Fruit fly (Drosophila melanogaster) whole organism, embryonic: ENCODE measurements around the gene Or7a.

Experiments used
- Abd-B ChIP-seq: fragments of 200-800 bp; sonication (Bioruptor generic); optimal IDR thresholded peaks from 2 replicates; lab custom pipeline; 2018; ENCODE audit warnings: missing biosample characterization, mild to moderate bottlenecking, missing genetic modification characterization, moderate library complexity
- CG10147 ChIP-seq: fragments of 200-800 bp; sonication (Bioruptor generic); optimal IDR thresholded peaks from 2 replicates; lab custom pipeline; 2019; ENCODE audit warnings: missing biosample characterization, mild to moderate bottlenecking, missing genetic modification characterization, moderate library complexity
- CG12071 ChIP-seq: fragments of 200-800 bp; sonication (Bioruptor generic); optimal IDR thresholded peaks from 3 replicates; lab custom pipeline; 2018; ENCODE audit warnings: missing biosample characterization, mild to moderate bottlenecking, missing genetic modification characterization
- CG14710 ChIP-seq: fragments of 200-800 bp; sonication (Bioruptor generic); optimal IDR thresholded peaks from 3 replicates; lab custom pipeline; 2019; ENCODE audit warnings: missing biosample characterization, mild to moderate bottlenecking, missing genetic modification characterization, moderate library complexity
- CG15601 ChIP-seq: fragments of 200-800 bp; sonication (Bioruptor generic); optimal IDR thresholded peaks from 3 replicates; lab custom pipeline; 2019; ENCODE audit warnings: missing biosample characterization, mild to moderate bottlenecking, missing genetic modification characterization, moderate library complexity
- CG1602 ChIP-seq: fragments of 200-800 bp; sonication (Bioruptor generic); optimal IDR thresholded peaks from 3 replicates; lab custom pipeline; 2016; ENCODE audit warnings: missing biosample characterization, missing genetic modification characterization
- CG3281 ChIP-seq: fragments of 200-800 bp; sonication (Bioruptor generic); optimal IDR thresholded peaks from 3 replicates; lab custom pipeline; 2017; ENCODE audit warnings: missing biosample characterization, mild to moderate bottlenecking, missing genetic modification characterization
- CG33213 ChIP-seq: fragments of 200-800 bp; sonication (Bioruptor generic); optimal IDR thresholded peaks from 3 replicates; lab custom pipeline; 2016; ENCODE audit warnings: missing biosample characterization, missing genetic modification characterization
- CG3847 ChIP-seq: fragments of 200-800 bp; sonication (Bioruptor generic); IDR thresholded peaks from 2 replicates; pipeline ENCODE4 v1.3.6; 2022; ENCODE audit warnings: missing biosample characterization, missing genetic modification characterization
- CG4730 ChIP-seq: fragments of 200-800 bp; sonication (Bioruptor generic); IDR thresholded peaks from 2 replicates; pipeline ENCODE4 v1.3.6; 2022; ENCODE audit warnings: missing biosample characterization, missing genetic modification characterization
- CG4854 ChIP-seq: fragments of 200-800 bp; sonication (Bioruptor generic); optimal IDR thresholded peaks from 2 replicates; lab custom pipeline; 2016; ENCODE audit warnings: missing biosample characterization, missing genetic modification characterization, inconsistent platforms
- CG6791 ChIP-seq: fragments of 200-800 bp; sonication (Bioruptor generic); IDR thresholded peaks from 3 replicates; pipeline ENCODE4 v1.3.6; 2022; ENCODE audit warnings: missing biosample characterization, missing genetic modification characterization; ENCODE audit not compliant: partially characterized antibody
- CG7987 ChIP-seq: fragments of 200-800 bp; sonication (Bioruptor generic); optimal IDR thresholded peaks from 2 replicates; lab custom pipeline; 2018; ENCODE audit warnings: missing biosample characterization, mild to moderate bottlenecking, missing genetic modification characterization, moderate library complexity
- CG8924 ChIP-seq: fragments of 200-800 bp; optimal IDR thresholded peaks from 3 replicates; lab custom pipeline; 2019; ENCODE audit warnings: missing biosample characterization, mild to moderate bottlenecking, missing genetic modification characterization, moderate library complexity
- CG9817 ChIP-seq: fragments of 200-800 bp; sonication (Bioruptor generic); optimal IDR thresholded peaks from 2 replicates; lab custom pipeline; 2018; ENCODE audit warnings: missing biosample characterization, mild to moderate bottlenecking, missing genetic modification characterization, moderate library complexity
- CTCF ChIP-seq: fragments of 200-800 bp; sonication (Bioruptor generic); optimal IDR thresholded peaks from 2 replicates; lab custom pipeline; 2017; ENCODE audit warnings: missing biosample characterization, mild to moderate bottlenecking, missing genetic modification characterization, moderate library complexity
- D19A ChIP-seq: fragments of 200-800 bp; optimal IDR thresholded peaks from 3 replicates; lab custom pipeline; 2019; ENCODE audit warnings: missing biosample characterization, mild to moderate bottlenecking, missing genetic modification characterization, moderate library complexity
- Ets65A ChIP-seq: fragments of 200-800 bp; sonication (Bioruptor generic); peaks from one replicate; lab custom pipeline; 2016; ENCODE audit warnings: missing biosample characterization, missing genetic modification characterization
- HHEX ChIP-seq: fragments of 200-800 bp; sonication (Bioruptor generic); optimal IDR thresholded peaks from 3 replicates; lab custom pipeline; 2017; ENCODE audit warnings: missing biosample characterization, mild to moderate bottlenecking, missing genetic modification characterization, missing genetic modification reagents
- Hey ChIP-seq: fragments of 200-800 bp; sonication (Bioruptor generic); optimal IDR thresholded peaks from 3 replicates; lab custom pipeline; 2018; ENCODE audit warnings: missing biosample characterization, mild to moderate bottlenecking, missing genetic modification characterization
- Lpt ChIP-seq: fragments of >200 bp; optimal IDR thresholded peaks from 2 replicates; lab custom pipeline; 2018; ENCODE audit warnings: missing biosample characterization, missing genetic modification characterization
- Meics ChIP-seq: fragments of 200-800 bp; sonication (Bioruptor generic); optimal IDR thresholded peaks from 2 replicates; lab custom pipeline; 2017; ENCODE audit warnings: missing biosample characterization, mild to moderate bottlenecking, missing genetic modification characterization
- Neu2 ChIP-seq: fragments of 200-800 bp; sonication (Bioruptor generic); optimal IDR thresholded peaks from 3 replicates; lab custom pipeline; 2016; ENCODE audit warnings: missing biosample characterization, missing genetic modification characterization, borderline replicate concordance
- Oaz ChIP-seq: fragments of 200-800 bp; sonication (Bioruptor generic); IDR thresholded peaks from 2 replicates; pipeline ENCODE4 v1.3.6; 2022; ENCODE audit warnings: missing biosample characterization, missing genetic modification characterization
- Pdp1 ChIP-seq, 2 experiments: fragments of 200-800 bp; sonication (Bioruptor generic); optimal IDR thresholded peaks; 3 replicates each; lab custom pipeline; 2016; ENCODE audit warnings: missing biosample characterization in 2 of 2, missing genetic modification characterization in 2 of 2, mild to moderate bottlenecking in 1 of 2, moderate library complexity in 1 of 2
- Ravus ChIP-seq: fragments of 200-800 bp; sonication (Bioruptor generic); IDR thresholded peaks from 2 replicates; pipeline ENCODE4 v1.3.6; 2022; ENCODE audit warnings: missing biosample characterization, missing genetic modification characterization
- Rfx ChIP-seq: fragments of 200-800 bp; sonication (Bioruptor generic); IDR thresholded peaks from 2 replicates; pipeline ENCODE4 v1.3.6; 2022; ENCODE audit warnings: missing biosample characterization, missing genetic modification characterization
- Sox102F ChIP-seq: fragments of 200-800 bp; sonication (Bioruptor generic); optimal IDR thresholded peaks from 2 replicates; lab custom pipeline; 2018; ENCODE audit warnings: missing biosample characterization, mild to moderate bottlenecking, missing genetic modification characterization, moderate library complexity
- ac ChIP-seq: fragments of 200-800 bp; sonication (Bioruptor generic); optimal IDR thresholded peaks from 3 replicates; lab custom pipeline; 2017; ENCODE audit warnings: missing biosample characterization, mild to moderate bottlenecking, missing genetic modification characterization
- ara ChIP-seq: fragments of 200-800 bp; sonication (Bioruptor generic); IDR thresholded peaks from 2 replicates; pipeline ENCODE4 v1.3.6; 2022; ENCODE audit warnings: missing biosample characterization, missing genetic modification characterization
- bcd ChIP-seq: fragments of 200-800 bp; sonication (Bioruptor generic); optimal IDR thresholded peaks from 2 replicates; lab custom pipeline; 2017; ENCODE audit warnings: missing biosample characterization, mild to moderate bottlenecking, missing genetic modification characterization
- crol ChIP-seq: fragments of 200-800 bp; sonication (Bioruptor generic); IDR thresholded peaks from 2 replicates; pipeline ENCODE4 v1.3.6; 2022; ENCODE audit warnings: missing biosample characterization, missing genetic modification characterization
- crp ChIP-seq, 2 experiments: fragments of 200-800 bp; sonication (Bioruptor generic); optimal IDR thresholded peaks; 2 replicates in 1 of 2; 3 replicates in 1 of 2; lab custom pipeline; 2017; ENCODE audit warnings: missing biosample characterization in 2 of 2, missing genetic modification characterization in 2 of 2, mild to moderate bottlenecking in 1 of 2, moderate library complexity in 1 of 2
- dati ChIP-seq: fragments of 200-800 bp; sonication (Bioruptor generic); IDR thresholded peaks from 2 replicates; pipeline ENCODE4 v1.3.6; 2022; ENCODE audit warnings: missing biosample characterization, missing genetic modification characterization
- dmrt99B ChIP-seq: fragments of 200-800 bp; sonication (Bioruptor generic); optimal IDR thresholded peaks from 2 replicates; lab custom pipeline; 2018; ENCODE audit warnings: missing biosample characterization, mild to moderate bottlenecking, missing genetic modification characterization, moderate library complexity
- ftz-f1 ChIP-seq: fragments of 200-800 bp; sonication (Bioruptor generic); optimal IDR thresholded peaks from 2 replicates; lab custom pipeline; 2016; ENCODE audit warnings: missing biosample characterization, missing genetic modification characterization
- fu2 ChIP-seq: fragments of 200-800 bp; sonication (Bioruptor generic); optimal IDR thresholded peaks from 2 replicates; lab custom pipeline; 2016; ENCODE audit warnings: missing biosample characterization, missing genetic modification characterization
- gce ChIP-seq: fragments of 200-800 bp; sonication (Bioruptor generic); IDR thresholded peaks from 3 replicates; pipeline ENCODE4 v1.3.6; 2022; ENCODE audit warnings: missing biosample characterization, missing genetic modification characterization
- hth ChIP-seq: fragments of >200 bp; optimal IDR thresholded peaks from 2 replicates; lab custom pipeline; 2017; ENCODE audit warnings: inconsistent platforms
- ken ChIP-seq: fragments of 200-800 bp; sonication (Bioruptor generic); IDR thresholded peaks from 3 replicates; pipeline ENCODE4 v1.3.6; 2022; ENCODE audit warnings: missing biosample characterization, missing genetic modification characterization
- nau ChIP-seq: fragments of 200-800 bp; sonication (Bioruptor generic); optimal IDR thresholded peaks from 3 replicates; lab custom pipeline; 2017; ENCODE audit warnings: missing biosample characterization, mild to moderate bottlenecking, missing genetic modification characterization, missing genetic modification reagents
- peb ChIP-seq: fragments of 200-800 bp; sonication (Bioruptor generic); IDR thresholded peaks from 2 replicates; pipeline ENCODE4 v1.3.6; 2022; ENCODE audit warnings: missing biosample characterization, missing genetic modification characterization
- pfk ChIP-seq: fragments of 200-800 bp; sonication (Bioruptor generic); optimal IDR thresholded peaks from 2 replicates; lab custom pipeline; 2018; ENCODE audit warnings: missing biosample characterization, mild to moderate bottlenecking, missing genetic modification characterization, moderate library complexity
- pnt ChIP-seq: fragments of 200-800 bp; sonication (Bioruptor generic); optimal IDR thresholded peaks from 3 replicates; lab custom pipeline; 2016; ENCODE audit warnings: missing biosample characterization, missing genetic modification characterization
- sisA ChIP-seq: fragments of 200-800 bp; sonication (Bioruptor generic); IDR thresholded peaks from 2 replicates; pipeline ENCODE4 v1.3.6; 2022; ENCODE audit warnings: missing biosample characterization, missing genetic modification characterization
- tio ChIP-seq: fragments of 200-800 bp; sonication (Bioruptor generic); optimal IDR thresholded peaks from 2 replicates; lab custom pipeline; 2017; ENCODE audit warnings: missing biosample characterization, missing genetic modification characterization, inconsistent platforms
- tx ChIP-seq: fragments of 200-800 bp; sonication (Bioruptor generic); optimal IDR thresholded peaks from 2 replicates; lab custom pipeline; 2016; ENCODE audit warnings: missing biosample characterization, missing genetic modification characterization
- unpg ChIP-seq: fragments of 200-800 bp; sonication (Bioruptor generic); optimal IDR thresholded peaks from 3 replicates; lab custom pipeline; 2018; ENCODE audit warnings: missing biosample characterization, mild to moderate bottlenecking, missing genetic modification characterization, moderate library complexity
- wdn ChIP-seq: fragments of 200-800 bp; sonication (Bioruptor generic); IDR thresholded peaks from 2 replicates; pipeline ENCODE4 v1.3.6; 2022; ENCODE audit warnings: missing biosample characterization, missing genetic modification characterization
- wek ChIP-seq: fragments of 200-800 bp; sonication (Bioruptor generic); optimal IDR thresholded peaks from 3 replicates; lab custom pipeline; 2018; ENCODE audit warnings: missing biosample characterization, mild to moderate bottlenecking, missing genetic modification characterization, moderate library complexity
- zfh1 ChIP-seq: fragments of 200-800 bp; sonication (Bioruptor generic); IDR thresholded peaks from 3 replicates; pipeline ENCODE4 v1.3.6; 2022; ENCODE audit warnings: missing biosample characterization, missing genetic modification characterization

Gene Or7a

dm6 chrX:8205625-8206252 is 40.2 kb upstream of the Or7a start (continued):
- peak in 1 of 2 experiments; percentile 71 for TF ChIP-seq Pdp1 (GFP tag; optimal IDR thresholded peaks at IDR 0.05; lab: Kevin White, UChicago)
- no peak for TF ChIP-seq Abd-B
- peak; percentile 29 for TF ChIP-seq D19A
- no peak for TF ChIP-seq Meics (GFP tag; lab: Kevin White, UChicago)
- no peak for TF ChIP-seq Ravus
- TF ChIP-seq CG3281 (GFP tag; lab: Kevin White, UChicago) = no peak
- TF ChIP-seq wek (GFP tag; lab: Kevin White, UChicago) = no peak
- no peak for TF ChIP-seq hth
- TF ChIP-seq tx = no peak
- peak; percentile 33; the same call in 1 of the 2 replicates for TF ChIP-seq sisA (GFP tag; lab: Robert Waterston, UW)
- no peak for TF ChIP-seq CG12071 (GFP tag; lab: Kevin White, UChicago)
- TF ChIP-seq pfk = no peak
- TF ChIP-seq Oaz (GFP tag; lab: Robert Waterston, UW) = 0 out of 2 replicates have a peak, but pooled peaks have one; percentile 26
- TF ChIP-seq ftz-f1 (GFP tag; lab: Kevin White, UChicago) = no peak
- TF ChIP-seq gce = no peak
- peak; percentile 44; the same call in 1 of the 2 replicates for TF ChIP-seq Rfx (GFP tag; lab: Robert Waterston, UW)
- TF ChIP-seq fu2 (GFP tag; lab: Kevin White, UChicago) = no peak
- TF ChIP-seq tio (GFP tag; lab: Kevin White, UChicago) = peak; percentile 13
- no peak for TF ChIP-seq dati (GFP tag; lab: Robert Waterston, UW)
- TF ChIP-seq dmrt99B (tag; lab: Kevin White, UChicago) = peak; percentile 85
- no peak for TF ChIP-seq CG3847 (GFP tag; lab: Robert Waterston, UW)
- no peak for TF ChIP-seq CTCF (GFP tag; lab: Kevin White, UChicago)
- no peak for TF ChIP-seq CG15601 (tag; lab: Kevin White, UChicago)
- no peak for TF ChIP-seq CG14710 (tag; lab: Kevin White, UChicago)
- TF ChIP-seq CG8924 (tag; lab: Kevin White, UChicago) = peak; percentile 29
- no peak for TF ChIP-seq crp (GFP tag; optimal IDR thresholded peaks at IDR 0.05; lab: Kevin White, UChicago)
- no peak for TF ChIP-seq CG6791 (GFP tag; lab: Robert Waterston, UW)
- no peak for TF ChIP-seq CG4854
- peak; percentile 32 for TF ChIP-seq bcd
- TF ChIP-seq CG33213 (GFP tag; lab: Kevin White, UChicago) = no peak
- no peak for TF ChIP-seq nau (GFP tag; lab: Kevin White, UChicago)
- TF ChIP-seq ara (GFP tag; lab: Robert Waterston, UW) = no peak
- TF ChIP-seq ac (GFP tag; lab: Kevin White, UChicago) = no peak
- no peak for TF ChIP-seq Hey
- TF ChIP-seq Sox102F (GFP tag; lab: Kevin White, UChicago) = peak; percentile 79
- no peak for TF ChIP-seq ken (GFP tag; lab: Robert Waterston, UW)
- no peak for TF ChIP-seq HHEX (GFP tag; lab: Kevin White, UChicago)
- no peak for TF ChIP-seq pnt (GFP tag; lab: Kevin White, UChicago)
- TF ChIP-seq wdn = no peak
- TF ChIP-seq zfh1 (GFP tag; lab: Robert Waterston, UW) = no peak
- TF ChIP-seq CG1602 (GFP tag; lab: Kevin White, UChicago) = no peak
- TF ChIP-seq peb (GFP tag; lab: Robert Waterston, UW) = no peak
- no peak for TF ChIP-seq Ets65A (GFP tag; lab: Kevin White, UChicago)
- TF ChIP-seq unpg = peak; percentile 57
- TF ChIP-seq CG4730 (GFP tag; lab: Robert Waterston, UW) = no peak
- peak; percentile 0 for TF ChIP-seq CG10147 (GFP tag; lab: Kevin White, UChicago)
- no peak for TF ChIP-seq CG9817
- TF ChIP-seq CG7987 (GFP tag; lab: Kevin White, UChicago) = no peak
- TF ChIP-seq Neu2 (GFP tag; lab: Kevin White, UChicago) = no peak
- TF ChIP-seq crol (GFP tag; lab: Robert Waterston, UW) = no peak
- no peak for TF ChIP-seq Lpt (GFP tag; lab: Kevin White, UChicago)
